Fruit fly (Drosophila melanogaster) whole organism, wandering third instar larva: Measurements from ENCODE around the gene Or67b.
A peak's percentile ranks its signal among the peaks of the same experiment; 100 is the strongest.

Experiments used
- CG9705 ChIP-seq: fragments of 200-800 bp; sonication (Bioruptor generic); optimal IDR thresholded peaks from 2 replicates; lab custom pipeline; 2018; ENCODE audit warnings: missing biosample characterization, mild to moderate bottlenecking, missing genetic modification characterization
- CrebA ChIP-seq: fragments of 200-800 bp; sonication (Bioruptor generic); optimal IDR thresholded peaks from 2 replicates; lab custom pipeline; 2016; ENCODE audit warnings: missing biosample characterization, mild to moderate bottlenecking, missing genetic modification characterization, borderline replicate concordance
- Dfd ChIP-seq: fragments of >200 bp; optimal IDR thresholded peaks from 2 replicates; lab custom pipeline; 2017; ENCODE audit warnings: missing biosample characterization, missing genetic modification characterization
- Dif ChIP-seq: fragments of 200-275, 200-300 bp; sonication (Bioruptor generic); optimal IDR thresholded peaks from 2 replicates; lab custom pipeline; 2018; ENCODE audit warnings: missing biosample characterization, missing genetic modification characterization; ENCODE audit not compliant: partially characterized antibody
- GATAd ChIP-seq: sonication (Bioruptor generic); optimal IDR thresholded peaks from 2 replicates; lab custom pipeline; 2016; ENCODE audit warnings: missing biosample characterization, missing genetic modification characterization
- HLH106 ChIP-seq: fragments of 200-800 bp; optimal IDR thresholded peaks from 3 replicates; lab custom pipeline; 2019; ENCODE audit warnings: missing biosample characterization, mild to moderate bottlenecking, missing genetic modification characterization, moderate library complexity
- Hnf4 ChIP-seq: fragments of 200-800 bp; sonication (Bioruptor generic); optimal IDR thresholded peaks from 2 replicates; lab custom pipeline; 2016; ENCODE audit warnings: missing biosample characterization, mild to moderate bottlenecking, missing genetic modification characterization
- Hr83 ChIP-seq: fragments of 200-300 bp; sonication (Bioruptor generic); optimal IDR thresholded peaks from 2 replicates; lab custom pipeline; 2016; ENCODE audit warnings: missing biosample characterization, mild to moderate bottlenecking, missing genetic modification characterization, moderate library complexity; ENCODE audit not compliant: poor library complexity, severe bottlenecking
- Mio ChIP-seq: sonication (Bioruptor generic); optimal IDR thresholded peaks from 2 replicates; lab custom pipeline; 2016; ENCODE audit warnings: missing biosample characterization, missing genetic modification characterization
- Myc ChIP-seq: fragments of >200 bp; optimal IDR thresholded peaks from 2 replicates; lab custom pipeline; 2017
- OdsH ChIP-seq: fragments of 200-800 bp; sonication (Bioruptor generic); optimal IDR thresholded peaks from 2 replicates; lab custom pipeline; 2016; ENCODE audit warnings: missing biosample characterization, mild to moderate bottlenecking, missing genetic modification characterization
- Rel ChIP-seq, 2 experiments: fragments of 200-800 bp; sonication (Bioruptor generic) in 1 of 2; optimal IDR thresholded peaks; 2 replicates in 1 of 2; 3 replicates in 1 of 2; lab custom pipeline; 2016 to 2019; ENCODE audit warnings: mild to moderate bottlenecking in 2 of 2, missing biosample characterization in 2 of 2, missing genetic modification characterization in 2 of 2, moderate library complexity in 1 of 2
- Sp1 ChIP-seq: fragments of 200-800 bp; sonication (Bioruptor generic); optimal IDR thresholded peaks from 3 replicates; lab custom pipeline; 2019; ENCODE audit warnings: missing biosample characterization, mild to moderate bottlenecking, missing genetic modification characterization, moderate library complexity
- br ChIP-seq: fragments of 200-800 bp; sonication (Bioruptor generic); optimal IDR thresholded peaks from 2 replicates; lab custom pipeline; 2016; ENCODE audit warnings: missing biosample characterization, missing genetic modification characterization
- brk ChIP-seq: fragments of 200-800 bp; sonication (Bioruptor generic); optimal IDR thresholded peaks from 2 replicates; lab custom pipeline; 2016; ENCODE audit warnings: missing biosample characterization, mild to moderate bottlenecking, missing genetic modification characterization
- dl ChIP-seq, 2 experiments: fragments of 175-275, 200-275 bp in 1 of 2; fragments of 200-275 bp in 1 of 2; sonication (Bioruptor generic); optimal IDR thresholded peaks; lab custom pipeline; 2018; ENCODE audit warnings: mild to moderate bottlenecking in 2 of 2, missing biosample characterization in 2 of 2, missing genetic modification characterization in 2 of 2, moderate library complexity in 2 of 2; ENCODE audit not compliant: partially characterized antibody in 2 of 2, insufficient read depth in 1 of 2
- dmrt93B ChIP-seq: fragments of 200-800 bp; sonication (Bioruptor generic); optimal IDR thresholded peaks from 2 replicates; lab custom pipeline; 2018; ENCODE audit warnings: missing biosample characterization, mild to moderate bottlenecking, missing genetic modification characterization
- ey ChIP-seq: fragments of 200-800 bp; sonication (Bioruptor generic); optimal IDR thresholded peaks from 2 replicates; lab custom pipeline; 2016; ENCODE audit warnings: missing biosample characterization, missing genetic modification characterization
- foxo ChIP-seq, 2 experiments: fragments of 200-800 bp; sonication (Bioruptor generic); optimal IDR thresholded peaks; 2 replicates in 1 of 2; 3 replicates in 1 of 2; lab custom pipeline; 2016 to 2017; ENCODE audit warnings: missing biosample characterization in 2 of 2, missing genetic modification characterization in 2 of 2
- fru ChIP-seq: fragments of 200-800 bp; sonication (Bioruptor generic); optimal IDR thresholded peaks from 3 replicates; lab custom pipeline; 2016; ENCODE audit warnings: missing biosample characterization, mild to moderate bottlenecking, missing genetic modification characterization
- h ChIP-seq: fragments of 200-800 bp; sonication (Bioruptor generic); optimal IDR thresholded peaks from 3 replicates; lab custom pipeline; 2016; ENCODE audit warnings: missing biosample characterization, mild to moderate bottlenecking, missing genetic modification characterization
- jim ChIP-seq: fragments of 175-275, 200-325 bp; sonication (Bioruptor generic); optimal IDR thresholded peaks from 2 replicates; lab custom pipeline; 2016; ENCODE audit warnings: missing biosample characterization, mild to moderate bottlenecking, missing genetic modification characterization
- pan ChIP-seq: fragments of >200 bp; optimal IDR thresholded peaks from 2 replicates; lab custom pipeline; 2017
- psq ChIP-seq: fragments of 200-800 bp; sonication (Bioruptor generic); optimal IDR thresholded peaks from 3 replicates; lab custom pipeline; 2017; ENCODE audit warnings: missing biosample characterization, mild to moderate bottlenecking, missing genetic modification characterization, moderate library complexity
- rgr ChIP-seq: fragments of 200-800 bp; sonication (Bioruptor generic); optimal IDR thresholded peaks from 3 replicates; lab custom pipeline; 2016; ENCODE audit warnings: missing biosample characterization, mild to moderate bottlenecking, missing genetic modification characterization
- sv ChIP-seq: fragments of 200-800 bp; sonication (Bioruptor generic); optimal IDR thresholded peaks from 3 replicates; lab custom pipeline; 2016; ENCODE audit warnings: missing biosample characterization, missing genetic modification characterization
- woc ChIP-seq: sonication (Bioruptor generic); optimal IDR thresholded peaks from 2 replicates; lab custom pipeline; 2016; ENCODE audit warnings: missing biosample characterization, mild to moderate bottlenecking, missing genetic modification characterization

The Or67b gene

DNA sequence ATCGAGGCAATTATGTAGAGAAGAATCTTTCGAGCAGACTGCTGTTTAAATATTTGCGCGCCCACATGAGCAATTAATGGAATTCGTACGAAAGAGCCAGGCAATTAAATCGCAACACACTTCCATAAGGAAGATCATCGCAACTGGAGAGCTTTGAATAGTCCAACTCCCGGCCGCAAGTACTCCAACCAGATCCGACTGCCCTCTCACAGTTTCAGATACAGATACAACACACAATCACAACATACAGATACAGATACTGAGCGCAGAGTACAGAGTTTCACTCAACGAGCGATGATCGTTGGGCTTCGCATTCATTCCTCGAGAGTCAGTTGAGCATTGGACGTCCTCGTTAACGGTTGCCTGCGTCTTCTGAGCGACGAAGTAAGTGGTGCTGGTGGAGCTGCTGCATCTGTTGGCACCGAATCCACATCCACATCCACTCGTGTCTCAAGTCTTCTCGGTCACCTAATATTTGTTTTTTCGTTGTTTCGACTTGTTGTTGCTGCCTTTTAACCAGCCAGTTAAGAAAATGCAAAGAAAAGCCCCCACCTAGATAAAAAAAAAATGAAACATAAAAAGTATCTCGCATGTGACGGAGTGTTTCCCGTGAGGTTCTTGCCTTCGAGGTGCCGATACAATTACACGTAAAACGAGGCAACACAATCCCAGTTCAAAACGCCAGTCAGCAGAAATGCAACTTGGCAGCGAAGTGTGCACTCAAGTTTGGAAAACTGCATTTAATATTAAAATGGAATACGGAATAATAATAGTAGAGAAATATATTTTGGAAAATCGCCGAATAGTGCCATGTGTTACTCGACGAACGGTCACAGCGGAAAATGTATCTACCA, 14.2 kb downstream of the Or67b start, which contains the start of gene LanB2:
LanB2 (plus strand) TSS at position 326 of the 854 bp plus-strand sequence.
- TF ChIP-seq dl (GFP tag; optimal IDR thresholded peaks at IDR 0.05; lab: Kevin White, UChicago; ENCODE audit: insufficient read depth in 1 of 2, partially characterized antibody in 2 of 2) (peak; percentile 72 to 76), psq (GFP tag; lab: Kevin White, UChicago) (peak; percentile 31), Hr83 (GFP tag; lab: Kevin White, UChicago) (peak; percentile 47), woc (no peak), Dif (GFP tag; lab: Kevin White, UChicago) (peak; percentile 69), foxo (GFP tag; optimal IDR thresholded peaks at IDR 0.05; lab: Kevin White, UChicago) (peak in 1 of 2 experiments; percentile 24), fru (no peak), h (GFP tag; lab: Kevin White, UChicago) (peak; percentile 4), rgr (GFP tag; lab: Kevin White, UChicago) (peak; percentile 34), Mio (no peak), sv (no peak), dmrt93B (GFP tag; lab: Kevin White, UChicago) (no peak), brk (no peak), CrebA (GFP tag; lab: Kevin White, UChicago) (peak; percentile 19), Rel (GFP tag; optimal IDR thresholded peaks at IDR 0.05; lab: Kevin White, UChicago) (no peak), Rel (tag; optimal IDR thresholded peaks at IDR 0.05; lab: Kevin White, UChicago) (peak; percentile 20), Hnf4 (no peak), OdsH (GFP tag; lab: Kevin White, UChicago) (peak; percentile 22), GATAd (no peak), Sp1 (GFP tag; lab: Kevin White, UChicago) (no peak), ey (GFP tag; lab: Kevin White, UChicago) (no peak)

DNA sequence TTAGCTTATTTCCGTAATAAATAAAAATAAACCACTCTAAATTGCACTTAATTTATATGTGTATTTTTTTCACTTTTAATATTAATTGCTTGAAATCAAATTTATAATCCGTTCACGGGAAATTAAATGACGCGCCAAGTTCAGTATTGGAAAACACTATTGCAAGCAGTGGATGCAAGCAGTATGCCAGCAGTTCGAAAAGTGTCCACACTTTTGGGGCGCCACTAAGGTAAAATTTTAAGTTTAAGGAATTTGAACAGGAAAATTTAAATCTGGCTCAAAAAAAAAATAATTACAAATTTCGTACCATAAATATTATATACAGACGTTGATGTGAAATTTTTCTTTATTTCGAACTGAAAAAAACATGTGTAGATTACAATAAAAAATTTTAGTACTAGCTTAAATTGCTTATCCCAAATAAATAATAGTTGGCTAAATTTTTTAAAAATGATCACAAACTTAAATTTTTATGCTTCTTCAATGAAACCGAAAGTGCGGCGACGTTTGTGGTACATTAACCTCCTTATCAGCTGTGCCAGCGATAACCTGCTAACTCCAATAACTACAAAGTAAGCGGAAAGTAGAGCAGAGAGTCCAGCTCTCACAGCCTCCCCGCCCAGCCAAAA, 14.9 kb downstream of the Or67b start:
- TF ChIP-seq foxo (GFP tag; optimal IDR thresholded peaks at IDR 0.05; lab: Kevin White, UChicago): peak in 1 of 2 experiments; percentile 35
- peak; percentile 31 for TF ChIP-seq HLH106 (tag; lab: Kevin White, UChicago)
- no peak for TF ChIP-seq pan (lab: Kevin White, UChicago)
- no peak for TF ChIP-seq Dfd (GFP tag; lab: Kevin White, UChicago)
- no peak for TF ChIP-seq Hr83 (GFP tag; lab: Kevin White, UChicago)
- peak; percentile 9 for TF ChIP-seq dmrt93B (GFP tag; lab: Kevin White, UChicago)
- TF ChIP-seq Rel (GFP tag; optimal IDR thresholded peaks at IDR 0.05; lab: Kevin White, UChicago): no peak
- no peak for TF ChIP-seq Rel (tag; optimal IDR thresholded peaks at IDR 0.05; lab: Kevin White, UChicago)
- TF ChIP-seq Myc (lab: Kevin White, UChicago): peak; percentile 11
- TF ChIP-seq CG9705: peak; percentile 1
- no peak for TF ChIP-seq Hnf4
- TF ChIP-seq fru: peak; percentile 46
- TF ChIP-seq, all 38 proteins: peak for 6

- no peak for TF ChIP-seq br (GFP tag; lab: Kevin White, UChicago)
- no peak for TF ChIP-seq foxo (GFP tag; optimal IDR thresholded peaks at IDR 0.05; lab: Kevin White, UChicago)
- TF ChIP-seq Myc (lab: Kevin White, UChicago): no peak
- no peak for TF ChIP-seq Sp1 (GFP tag; lab: Kevin White, UChicago)
- no peak for TF ChIP-seq dmrt93B (GFP tag; lab: Kevin White, UChicago)
- TF ChIP-seq CrebA (GFP tag; lab: Kevin White, UChicago): no peak
Measured at dm6 chr3L:9601225-9601624, 27.8 kb downstream of the Or67b start, which contains the start of the genes CG3088 and CG3306. Gene CG3088 (minus strand): TSS chr3L:9601325. Gene CG3306 (plus strand): TSS chr3L:9601523.

dm6 chr3L:9598688-9599087, 30.3 kb downstream of the Or67b start, which contains the start of gene CG3222:
Gene CG3222 (plus strand): TSS chr3L:9598988.
- TF ChIP-seq dmrt93B (GFP tag; lab: Kevin White, UChicago) (no peak), Rel (GFP tag; optimal IDR thresholded peaks at IDR 0.05; lab: Kevin White, UChicago) (no peak), Rel (tag; optimal IDR thresholded peaks at IDR 0.05; lab: Kevin White, UChicago) (no peak), Dif (GFP tag; lab: Kevin White, UChicago) (no peak), h (GFP tag; lab: Kevin White, UChicago) (no peak), jim (no peak)
